Fruit fly (Drosophila melanogaster) whole organism, embryonic: Measurements from ENCODE around the gene Acp29AB.

Experiments used
- B-H2 ChIP-seq: fragments of 200-800 bp; sonication (Bioruptor generic); optimal IDR thresholded peaks from 2 replicates; lab custom pipeline; 2018; ENCODE audit warnings: missing biosample characterization, mild to moderate bottlenecking, missing genetic modification characterization
- CG10462 ChIP-seq: fragments of 200-800 bp; sonication (Bioruptor generic); optimal IDR thresholded peaks from 2 replicates; lab custom pipeline; 2016; ENCODE audit warnings: missing biosample characterization, missing genetic modification characterization
- CG10654 ChIP-seq: fragments of 200-800 bp; sonication (Bioruptor generic); optimal IDR thresholded peaks from 2 replicates; lab custom pipeline; 2016; ENCODE audit warnings: missing biosample characterization, missing genetic modification characterization
- CG10959 ChIP-seq: fragments of 200-800 bp; sonication (Bioruptor generic); IDR thresholded peaks from 2 replicates; pipeline ENCODE4 v1.3.6; 2022; ENCODE audit warnings: missing biosample characterization, missing genetic modification characterization
- CG11560 ChIP-seq: fragments of 200-800 bp; sonication (Bioruptor generic); IDR thresholded peaks from 3 replicates; pipeline ENCODE4 v1.3.6; 2022; ENCODE audit warnings: missing biosample characterization, missing genetic modification characterization
- CG12942 ChIP-seq: fragments of 200-800 bp; sonication (Bioruptor generic); optimal IDR thresholded peaks from 3 replicates; lab custom pipeline; 2016; ENCODE audit warnings: missing biosample characterization, missing genetic modification characterization
- CG14667 ChIP-seq: fragments of 200-800 bp; sonication (Bioruptor generic); IDR thresholded peaks from 2 replicates; pipeline ENCODE4 v1.3.6; 2022; ENCODE audit warnings: missing biosample characterization, missing genetic modification characterization
- CG14965 ChIP-seq: fragments of 200-800 bp; sonication (Bioruptor generic); optimal IDR thresholded peaks from 2 replicates; lab custom pipeline; 2016; ENCODE audit warnings: missing biosample characterization, missing genetic modification characterization, borderline replicate concordance
- CG1602 ChIP-seq: fragments of 200-800 bp; sonication (Bioruptor generic); optimal IDR thresholded peaks from 3 replicates; lab custom pipeline; 2016; ENCODE audit warnings: missing biosample characterization, missing genetic modification characterization
- CG17186 ChIP-seq: fragments of 200-800 bp; sonication (Bioruptor generic); optimal IDR thresholded peaks from 3 replicates; lab custom pipeline; 2017; ENCODE audit warnings: missing biosample characterization, missing genetic modification reagents, missing genetic modification characterization
- CG2120 ChIP-seq: fragments of 200-800 bp; sonication (Bioruptor generic); optimal IDR thresholded peaks from 3 replicates; lab custom pipeline; 2016; ENCODE audit warnings: missing biosample characterization, missing genetic modification characterization
- CG32767 ChIP-seq: fragments of 200-800 bp; sonication (Bioruptor generic); IDR thresholded peaks from 2 replicates; pipeline ENCODE4 v1.3.6; 2022; ENCODE audit warnings: missing biosample characterization, missing genetic modification characterization
- CG34422 ChIP-seq: fragments of 200-800 bp; sonication (Bioruptor generic); IDR thresholded peaks from 3 replicates; pipeline ENCODE4 v1.3.6; 2022; ENCODE audit warnings: missing biosample characterization, missing genetic modification characterization
- CG43689 ChIP-seq: fragments of 200-800 bp; sonication (Bioruptor generic); IDR thresholded peaks from 2 replicates; pipeline ENCODE4 v1.3.6; 2022; ENCODE audit warnings: missing biosample characterization, missing genetic modification characterization
- CG6654 ChIP-seq: fragments of 200-800 bp; sonication (Bioruptor generic); optimal IDR thresholded peaks from 2 replicates; lab custom pipeline; 2017; ENCODE audit warnings: missing biosample characterization, mild to moderate bottlenecking, missing genetic modification characterization
- CG8765 ChIP-seq: fragments of 200-800 bp; sonication (Bioruptor generic); IDR thresholded peaks from 2 replicates; pipeline ENCODE4 v1.3.6; 2022; ENCODE audit warnings: missing biosample characterization, missing genetic modification characterization
- CG9215 ChIP-seq: fragments of 200-800 bp; sonication (Bioruptor generic); IDR thresholded peaks from 2 replicates; pipeline ENCODE4 v1.3.6; 2022; ENCODE audit warnings: missing biosample characterization, missing genetic modification characterization
- Deaf1 ChIP-seq: fragments of 200-800 bp; optimal IDR thresholded peaks from 3 replicates; lab custom pipeline; 2019; ENCODE audit warnings: missing biosample characterization, mild to moderate bottlenecking, missing genetic modification characterization, moderate library complexity
- Dp ChIP-seq: fragments of 200-800 bp; sonication (Bioruptor generic); optimal IDR thresholded peaks from 2 replicates; lab custom pipeline; 2018; ENCODE audit warnings: missing biosample characterization, mild to moderate bottlenecking, missing genetic modification characterization, moderate library complexity
- Fer1 ChIP-seq: fragments of 200-800 bp; sonication (Bioruptor generic); optimal IDR thresholded peaks from 2 replicates; lab custom pipeline; 2017; ENCODE audit warnings: missing biosample characterization, mild to moderate bottlenecking, missing genetic modification characterization
- HLH3B ChIP-seq: fragments of 200-800 bp; sonication (Bioruptor generic); IDR thresholded peaks from 2 replicates; pipeline ENCODE4 v1.3.6; 2022; ENCODE audit warnings: missing biosample characterization, missing genetic modification characterization
- Hey ChIP-seq: fragments of 200-800 bp; sonication (Bioruptor generic); optimal IDR thresholded peaks from 3 replicates; lab custom pipeline; 2018; ENCODE audit warnings: missing biosample characterization, mild to moderate bottlenecking, missing genetic modification characterization
- HmgD ChIP-seq: fragments of 200-800 bp; sonication (Bioruptor generic); optimal IDR thresholded peaks from 3 replicates; lab custom pipeline; 2016; ENCODE audit warnings: missing biosample characterization, missing genetic modification characterization
- Kr ChIP-seq: fragments of 200-800 bp; sonication (Bioruptor generic); optimal IDR thresholded peaks from 2 replicates; lab custom pipeline; 2017; ENCODE audit warnings: missing biosample characterization, mild to moderate bottlenecking, missing genetic modification characterization
- Lpt ChIP-seq: fragments of >200 bp; optimal IDR thresholded peaks from 2 replicates; lab custom pipeline; 2018; ENCODE audit warnings: missing biosample characterization, missing genetic modification characterization
- NK7.1 ChIP-seq: fragments of 200-800 bp; sonication (Bioruptor generic); optimal IDR thresholded peaks from 3 replicates; lab custom pipeline; 2016; ENCODE audit warnings: missing biosample characterization, missing genetic modification characterization
- Oli ChIP-seq: fragments of 200-800 bp; sonication (Bioruptor generic); optimal IDR thresholded peaks from 2 replicates; lab custom pipeline; 2018; ENCODE audit warnings: missing biosample characterization, mild to moderate bottlenecking, missing genetic modification characterization, moderate library complexity
- Opbp ChIP-seq: fragments of 200-800 bp; sonication (Bioruptor generic); IDR thresholded peaks from 3 replicates; pipeline ENCODE4 v1.3.6; 2022; ENCODE audit warnings: missing biosample characterization, missing genetic modification characterization; ENCODE audit not compliant: partially characterized antibody
- Poxn ChIP-seq: fragments of 200-800 bp; sonication (Bioruptor generic); IDR thresholded peaks from 2 replicates; pipeline ENCODE4 v1.3.6; 2022; ENCODE audit warnings: missing biosample characterization, missing genetic modification characterization
- Sox100B ChIP-seq: fragments of 200-800 bp; sonication (Bioruptor generic); optimal IDR thresholded peaks from 3 replicates; lab custom pipeline; 2018; ENCODE audit warnings: missing biosample characterization, mild to moderate bottlenecking, missing genetic modification characterization
- Usf ChIP-seq: fragments of 200-800 bp; sonication (Bioruptor generic); optimal IDR thresholded peaks from 2 replicates; lab custom pipeline; 2017; ENCODE audit warnings: missing genotype, missing biosample characterization, missing genetic modification characterization
- amos ChIP-seq: fragments of 200-800 bp; sonication (Bioruptor generic); IDR thresholded peaks from 2 replicates; pipeline ENCODE4 v1.3.6; 2022; ENCODE audit warnings: missing biosample characterization, missing genetic modification characterization; ENCODE audit not compliant: partially characterized antibody
- bcd ChIP-seq: fragments of 200-800 bp; sonication (Bioruptor generic); optimal IDR thresholded peaks from 2 replicates; lab custom pipeline; 2017; ENCODE audit warnings: missing biosample characterization, mild to moderate bottlenecking, missing genetic modification characterization
- caup ChIP-seq: fragments of 200-800 bp; sonication (Bioruptor generic); optimal IDR thresholded peaks from 3 replicates; lab custom pipeline; 2017; ENCODE audit warnings: missing biosample characterization, mild to moderate bottlenecking, missing genetic modification characterization, moderate library complexity; ENCODE audit not compliant: severe bottlenecking
- croc ChIP-seq: fragments of 200-800 bp; sonication (Bioruptor generic); conservative IDR thresholded peaks from 3 replicates; pipeline ENCODE4 v1.3.6; 2022; ENCODE audit warnings: missing biosample characterization, missing genetic modification characterization
- crol ChIP-seq: fragments of 200-800 bp; sonication (Bioruptor generic); IDR thresholded peaks from 2 replicates; pipeline ENCODE4 v1.3.6; 2022; ENCODE audit warnings: missing biosample characterization, missing genetic modification characterization
- cwo ChIP-seq: fragments of 200-800 bp; sonication (Bioruptor generic); optimal IDR thresholded peaks from 3 replicates; lab custom pipeline; 2017; ENCODE audit warnings: missing biosample characterization, missing genetic modification characterization, mild to moderate bottlenecking, moderate library complexity, missing genetic modification reagents
- dmrt11E ChIP-seq: fragments of 200-800 bp; sonication (Bioruptor generic); optimal IDR thresholded peaks from 3 replicates; lab custom pipeline; 2018; ENCODE audit warnings: missing biosample characterization, mild to moderate bottlenecking, missing genetic modification characterization, moderate library complexity
- fu2 ChIP-seq: fragments of 200-800 bp; sonication (Bioruptor generic); optimal IDR thresholded peaks from 2 replicates; lab custom pipeline; 2016; ENCODE audit warnings: missing biosample characterization, missing genetic modification characterization
- gem ChIP-seq: fragments of 200-800 bp; sonication (Bioruptor generic); optimal IDR thresholded peaks from 2 replicates; lab custom pipeline; 2019; ENCODE audit warnings: missing biosample characterization, mild to moderate bottlenecking, missing genetic modification characterization, moderate library complexity
- gt ChIP-seq: fragments of 200-800 bp; sonication (Bioruptor generic); IDR thresholded peaks from 2 replicates; pipeline ENCODE4 v1.3.6; 2022; ENCODE audit warnings: missing biosample characterization, missing genetic modification characterization
- insv ChIP-seq, 2 experiments: fragments of 200-800 bp; sonication (Bioruptor generic); optimal IDR thresholded peaks; 3 replicates each; lab custom pipeline; 2016 to 2018; ENCODE audit warnings: missing biosample characterization in 2 of 2, missing genetic modification characterization in 2 of 2
- knrl ChIP-seq: fragments of 200-800 bp; sonication (Bioruptor generic); IDR thresholded peaks from 3 replicates; pipeline ENCODE4 v1.3.6; 2022; ENCODE audit warnings: missing biosample characterization, missing genetic modification characterization; ENCODE audit not compliant: partially characterized antibody
- peb ChIP-seq: fragments of 200-800 bp; sonication (Bioruptor generic); IDR thresholded peaks from 2 replicates; pipeline ENCODE4 v1.3.6; 2022; ENCODE audit warnings: missing biosample characterization, missing genetic modification characterization
- repo ChIP-seq: fragments of 200-800 bp; sonication (Bioruptor generic); optimal IDR thresholded peaks from 2 replicates; lab custom pipeline; 2016; ENCODE audit warnings: missing biosample characterization, missing genetic modification characterization
- run ChIP-seq: fragments of 200-800 bp; sonication (Bioruptor generic); optimal IDR thresholded peaks from 3 replicates; lab custom pipeline; 2018; ENCODE audit warnings: missing biosample characterization, mild to moderate bottlenecking, missing genetic modification characterization
- sens ChIP-seq: fragments of 200-800 bp; sonication (Bioruptor generic); peaks from one replicate; lab custom pipeline; 2016; ENCODE audit warnings: missing biosample characterization, missing genetic modification characterization
- so ChIP-seq: fragments of 200-800 bp; sonication (Bioruptor generic); IDR thresholded peaks from 3 replicates; pipeline ENCODE4 v1.3.6; 2022; ENCODE audit warnings: missing biosample characterization, missing genetic modification characterization
- ttk ChIP-seq: fragments of 200-800 bp; sonication (Bioruptor generic); IDR thresholded peaks from 2 replicates; pipeline ENCODE4 v2.1.2; 2022; ENCODE audit warnings: missing biosample characterization, missing genetic modification characterization

The Acp29AB gene

DNA sequence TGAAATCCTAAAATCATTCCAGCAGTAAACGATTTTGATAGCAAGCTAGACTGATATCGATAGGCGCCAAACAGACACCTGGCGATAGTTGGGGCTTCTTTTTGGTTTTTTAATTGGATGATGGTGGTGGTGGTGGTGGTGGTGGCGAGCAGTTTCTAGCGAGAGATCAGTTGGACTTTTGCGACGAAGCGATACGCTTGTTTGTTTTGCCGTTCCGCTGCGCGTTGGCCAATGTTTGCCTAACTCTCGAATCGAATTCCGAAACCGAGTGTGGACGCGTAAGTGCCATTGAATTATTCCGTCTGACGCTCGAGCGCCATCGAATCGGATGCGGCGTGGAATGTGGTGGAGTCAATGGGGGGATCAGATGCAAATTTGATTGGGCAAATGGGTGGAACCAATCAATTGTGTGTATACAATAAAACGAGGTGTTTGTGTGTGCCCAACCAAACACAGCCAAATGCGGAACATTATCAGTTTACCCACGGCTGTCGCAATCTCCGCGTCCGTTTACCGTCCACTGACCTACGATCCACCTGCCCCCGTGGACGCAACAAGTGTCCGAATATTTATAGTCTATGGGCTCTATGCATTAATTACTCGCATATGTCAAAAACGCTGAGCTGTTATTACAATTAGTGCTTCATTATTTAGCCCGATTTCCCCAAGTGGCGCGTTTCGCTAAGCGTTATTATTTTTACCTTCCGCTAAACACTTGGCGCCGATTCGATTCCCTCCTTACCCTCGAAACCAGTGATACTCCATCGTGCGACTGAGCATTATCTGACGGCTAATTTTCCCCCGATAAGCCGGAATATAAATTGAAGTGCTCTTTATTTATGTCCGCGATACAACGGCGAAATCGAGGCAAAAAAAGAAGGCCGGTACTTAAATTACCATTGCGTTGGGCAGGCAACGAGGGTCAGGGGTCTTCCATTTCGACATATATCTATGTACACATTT is 22.4 kb downstream of the Acp29AB start, which contains the start of gene CG17292 (continued):
- TF ChIP-seq Opbp (GFP tag; lab: Robert Waterston, UW): peak; percentile 95
- TF ChIP-seq Kr (GFP tag; lab: Kevin White, UChicago): no peak
- TF ChIP-seq Poxn (GFP tag; lab: Robert Waterston, UW): no peak
- peak; percentile 49 for TF ChIP-seq Dp
- peak; percentile 74 for TF ChIP-seq Fer1 (GFP tag; lab: Kevin White, UChicago)
- peak; percentile 94 for TF ChIP-seq amos (GFP tag; lab: Robert Waterston, UW)
- TF ChIP-seq run (tag; lab: Kevin White, UChicago): peak; percentile 66
- TF ChIP-seq ttk (GFP tag; lab: Robert Waterston, UW): no peak; the same call in 1 of the 2 replicates
- TF ChIP-seq Deaf1 (tag; lab: Kevin White, UChicago): peak; percentile 76
- no peak for TF ChIP-seq peb (GFP tag; lab: Robert Waterston, UW)
- peak; percentile 61 for TF ChIP-seq bcd
- TF ChIP-seq CG10462 (GFP tag; lab: Kevin White, UChicago): no peak
- no peak for TF ChIP-seq CG43689 (GFP tag; lab: Robert Waterston, UW)
- no peak for TF ChIP-seq Oli
- no peak for TF ChIP-seq dmrt11E (tag; lab: Kevin White, UChicago)
- TF ChIP-seq CG10654 (GFP tag; lab: Kevin White, UChicago): no peak
- no peak for TF ChIP-seq CG11560 (tag; lab: Robert Waterston, UW)
- TF ChIP-seq caup: peak; percentile 76
- peak; percentile 76; the same call in 2 of the 3 replicates for TF ChIP-seq so (GFP tag; lab: Robert Waterston, UW)
- TF ChIP-seq CG14965 (GFP tag; lab: Kevin White, UChicago): no peak
- no peak; the same call in 1 of the 2 replicates for TF ChIP-seq crol
- no peak for TF ChIP-seq CG6654
- TF ChIP-seq B-H2 (GFP tag; lab: Kevin White, UChicago): peak; percentile 74
- peak; percentile 91 for TF ChIP-seq knrl (GFP tag; lab: Robert Waterston, UW)
- TF ChIP-seq sens (GFP tag; lab: Kevin White, UChicago): peak; percentile 32
- peak; percentile 41 for TF ChIP-seq gem (tag; lab: Kevin White, UChicago)
- peak; percentile 11 for TF ChIP-seq CG17186 (GFP tag; lab: Kevin White, UChicago)
- peak; percentile 21 for TF ChIP-seq NK7.1
- TF ChIP-seq CG8765 (GFP tag; lab: Robert Waterston, UW): no peak
- TF ChIP-seq Hey (tag; lab: Kevin White, UChicago): peak; percentile 30
- TF ChIP-seq HLH3B (GFP tag; lab: Robert Waterston, UW): peak; percentile 60
- TF ChIP-seq CG9215 (GFP tag; lab: Robert Waterston, UW): no peak
- TF ChIP-seq gt: no peak
- TF ChIP-seq CG34422 (GFP tag; lab: Robert Waterston, UW): peak; percentile 77; the same call in 1 of the 3 replicates
- TF ChIP-seq croc (GFP tag; lab: Robert Waterston, UW): no peak
- TF ChIP-seq Sox100B (GFP tag; lab: Kevin White, UChicago): peak; percentile 5
- no peak for TF ChIP-seq Usf (GFP tag; lab: Kevin White, UChicago)
- peak; percentile 33; the same call in 1 of the 2 replicates for TF ChIP-seq CG32767 (GFP tag; lab: Robert Waterston, UW)
- TF ChIP-seq HmgD: peak; percentile 16
- peak; percentile 26 for TF ChIP-seq CG12942
- TF ChIP-seq CG1602: no peak
- no peak for TF ChIP-seq CG10959 (GFP tag; lab: Robert Waterston, UW)
- no peak for TF ChIP-seq fu2 (GFP tag; lab: Kevin White, UChicago)
- TF ChIP-seq cwo: peak; percentile 52
- no peak for TF ChIP-seq CG14667 (GFP tag; lab: Robert Waterston, UW)
- TF ChIP-seq Lpt (GFP tag; lab: Kevin White, UChicago): no peak
- TF ChIP-seq repo: peak; percentile 26
- TF ChIP-seq CG2120 (GFP tag; lab: Kevin White, UChicago): peak; percentile 60
- no peak for TF ChIP-seq insv (GFP tag; optimal IDR thresholded peaks at IDR 0.05; lab: Kevin White, UChicago)
